Fruit fly (Drosophila melanogaster): ENCODE data around the gene Cyp12a5.

DNA sequence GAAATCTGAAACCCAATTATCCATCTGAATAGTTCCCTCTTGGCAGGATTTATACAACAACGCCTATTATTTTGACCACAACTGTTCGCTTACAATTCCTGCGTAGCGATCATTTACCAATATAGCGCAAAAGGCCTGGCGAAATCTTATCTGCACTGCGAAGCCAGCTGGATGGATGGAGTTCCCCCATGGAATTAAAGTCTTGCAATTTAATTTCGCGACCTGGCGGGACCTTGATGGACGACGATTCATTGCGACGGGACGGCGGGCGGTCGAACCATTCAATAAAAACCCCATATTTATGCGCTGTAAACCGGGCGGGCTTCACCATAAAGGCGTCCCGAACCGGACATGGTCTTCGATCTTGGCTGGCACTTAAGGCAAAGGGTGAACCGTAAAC is 20.4 kb downstream of the Cyp12a5 start:
- TF ChIP-seq insv (optimal IDR thresholded peaks at IDR 0.05) (no peak), psq (optimal IDR thresholded peaks at IDR 0.05) (no peak)
